Worm (Caenorhabditis elegans) whole organism, L3 larva: ENCODE measurements around the gene sru-2.

Source experiments
- R02D3.7 ChIP-seq: fragments of 150-350 bp; optimal IDR thresholded peaks from 2 replicates; lab custom pipeline; 2014; ENCODE audit warnings: missing biosample characterization, missing genetic modification characterization
- ZK546.5 ChIP-seq: sonication (generic microtip); optimal IDR thresholded peaks from 2 replicates; lab custom pipeline; 2017; ENCODE audit warnings: missing biosample characterization, missing genetic modification characterization
- aly-2 ChIP-seq: fragments of 150-350 bp; optimal IDR thresholded peaks from 2 replicates; lab custom pipeline; 2014; ENCODE audit warnings: missing biosample characterization, missing genetic modification characterization
- ama-1 ChIP-seq: fragments of 150-350 bp; optimal IDR thresholded peaks from 2 replicates; lab custom pipeline; 2018
- ceh-28 ChIP-seq: fragments of 150-350 bp; optimal IDR thresholded peaks from 2 replicates; lab custom pipeline; 2014; ENCODE audit warnings: missing biosample characterization, missing genetic modification reagents, missing genetic modification characterization
- ceh-82 ChIP-seq: fragments of 150-350 bp; optimal IDR thresholded peaks from 2 replicates; lab custom pipeline; 2014; ENCODE audit warnings: missing biosample characterization, missing genetic modification characterization
- ceh-9 ChIP-seq: sonication (generic microtip); optimal IDR thresholded peaks from 2 replicates; lab custom pipeline; 2018; ENCODE audit warnings: missing biosample characterization, missing genetic modification characterization
- daf-12 ChIP-seq: fragments of 150-350 bp; optimal IDR thresholded peaks from 2 replicates; lab custom pipeline; 2014; ENCODE audit warnings: missing biosample characterization, missing genetic modification reagents, missing genetic modification characterization
- egl-27 ChIP-seq: sonication (generic microtip); optimal IDR thresholded peaks from 4 replicates; lab custom pipeline; 2017; ENCODE audit warnings: missing biosample characterization, missing genetic modification reagents, missing genetic modification characterization
- egl-5 ChIP-seq: fragments of 150-350 bp; optimal IDR thresholded peaks from 2 replicates; lab custom pipeline; 2017; ENCODE audit warnings: missing biosample characterization, missing genetic modification reagents, missing genetic modification characterization, inconsistent platforms
- elt-1 ChIP-seq: fragments of 150-350 bp; optimal IDR thresholded peaks from 2 replicates; lab custom pipeline; 2014; ENCODE audit warnings: missing biosample characterization, missing genetic modification characterization
- elt-2 ChIP-seq: sonication (generic microtip); optimal IDR thresholded peaks from 2 replicates; lab custom pipeline; 2016; ENCODE audit warnings: missing genetic modification reagents, mild to moderate bottlenecking, missing genetic modification characterization, missing compliant biosample characterization
- elt-3 ChIP-seq, 3 experiments: fragments of 150-350 bp in 1 of 3; sonication (generic microtip) in 2 of 3; optimal IDR thresholded peaks; 2 replicates in 2 of 3; 4 replicates in 1 of 3; lab custom pipeline; 2014 to 2017; ENCODE audit warnings: missing biosample characterization in 3 of 3, missing genetic modification characterization in 3 of 3
- eor-1 ChIP-seq, 2 experiments: fragments of 150-350 bp; optimal IDR thresholded peaks; 2 replicates each; lab custom pipeline; 2014 to 2018; ENCODE audit warnings: missing biosample characterization in 2 of 2, missing genetic modification characterization in 2 of 2
- fkh-10 ChIP-seq: sonication (generic microtip); optimal IDR thresholded peaks from 2 replicates; lab custom pipeline; 2017; ENCODE audit warnings: missing biosample characterization, missing genetic modification reagents, missing genetic modification characterization
- fkh-2 ChIP-seq: fragments of 150-350 bp; optimal IDR thresholded peaks from 2 replicates; lab custom pipeline; 2014; ENCODE audit warnings: missing biosample characterization, missing genetic modification reagents, missing genetic modification characterization
- fos-1 ChIP-seq: fragments of 150-350 bp; optimal IDR thresholded peaks from 2 replicates; lab custom pipeline; 2014; ENCODE audit warnings: missing biosample characterization, missing genetic modification characterization
- hmg-11 ChIP-seq: sonication (generic microtip); optimal IDR thresholded peaks from 2 replicates; lab custom pipeline; 2016; ENCODE audit warnings: missing genetic modification characterization, missing compliant biosample characterization
- jun-1 ChIP-seq: fragments of 150-350 bp; optimal IDR thresholded peaks from 2 replicates; lab custom pipeline; 2014; ENCODE audit warnings: missing biosample characterization, missing genetic modification reagents, missing genetic modification characterization
- lin-15B ChIP-seq: fragments of 150-350 bp; optimal IDR thresholded peaks from 2 replicates; lab custom pipeline; 2014; ENCODE audit warnings: missing biosample characterization, missing genetic modification characterization
- lin-39 ChIP-seq: fragments of 150-350 bp; optimal IDR thresholded peaks from 2 replicates; lab custom pipeline; 2018; ENCODE audit warnings: missing biosample characterization, missing genetic modification reagents, missing genetic modification characterization
- lsy-12 ChIP-seq: sonication (generic microtip); optimal IDR thresholded peaks from 2 replicates; lab custom pipeline; 2016; ENCODE audit warnings: mild to moderate bottlenecking, missing genetic modification characterization, missing compliant biosample characterization
- mdl-1 ChIP-seq: fragments of 150-350 bp; optimal IDR thresholded peaks from 2 replicates; lab custom pipeline; 2014; ENCODE audit warnings: missing biosample characterization, missing genetic modification characterization
- mml-1 ChIP-seq: fragments of 150-350 bp; sonication (generic microtip); optimal IDR thresholded peaks from 3 replicates; lab custom pipeline; 2014; ENCODE audit warnings: missing biosample characterization, missing genetic modification characterization
- nfya-1 ChIP-seq: sonication (generic microtip); optimal IDR thresholded peaks from 2 replicates; lab custom pipeline; 2017; ENCODE audit warnings: missing genetic modification characterization, mild to moderate bottlenecking, missing compliant biosample characterization, antibody characterized with exemption, moderate library complexity; ENCODE audit not compliant: insufficient read depth
- nhr-12 ChIP-seq: fragments of 150-350 bp; optimal IDR thresholded peaks from 2 replicates; lab custom pipeline; 2014; ENCODE audit warnings: missing biosample characterization, missing genetic modification characterization
- nhr-23 ChIP-seq: fragments of 150-350 bp; optimal IDR thresholded peaks from 2 replicates; lab custom pipeline; 2014; ENCODE audit warnings: missing biosample characterization, missing genetic modification reagents, missing genetic modification characterization
- nhr-237 ChIP-seq: fragments of 150-350 bp; optimal IDR thresholded peaks from 2 replicates; lab custom pipeline; 2014; ENCODE audit warnings: missing biosample characterization, missing genetic modification characterization
- nhr-25 ChIP-seq: sonication (generic microtip); optimal IDR thresholded peaks from 2 replicates; lab custom pipeline; 2017; ENCODE audit warnings: missing biosample characterization, missing genetic modification characterization
- nhr-28 ChIP-seq: fragments of 150-350 bp; optimal IDR thresholded peaks from 2 replicates; lab custom pipeline; 2014; ENCODE audit warnings: missing biosample characterization, missing genetic modification characterization
- nhr-43 ChIP-seq: sonication (generic microtip); optimal IDR thresholded peaks from 2 replicates; lab custom pipeline; 2016; ENCODE audit warnings: mild to moderate bottlenecking, missing genetic modification characterization, missing compliant biosample characterization; ENCODE audit not compliant: poor library complexity, severe bottlenecking
- nhr-67 ChIP-seq: fragments of 150-350 bp; optimal IDR thresholded peaks from 2 replicates; lab custom pipeline; 2014; ENCODE audit warnings: missing biosample characterization, missing genetic modification characterization
- nhr-76 ChIP-seq: fragments of 150-350 bp; sonication (generic microtip); optimal IDR thresholded peaks from 5 replicates; lab custom pipeline; 2014; ENCODE audit warnings: missing biosample characterization, missing genetic modification characterization
- pha-4 ChIP-seq: fragments of 150-350 bp; optimal IDR thresholded peaks from 2 replicates; lab custom pipeline; 2014; ENCODE audit warnings: missing biosample characterization, missing genetic modification reagents, missing genetic modification characterization
- pqm-1 ChIP-seq: fragments of 150-350 bp; optimal IDR thresholded peaks from 2 replicates; lab custom pipeline; 2017; ENCODE audit warnings: missing biosample characterization, missing genetic modification characterization, inconsistent platforms
- sea-2 ChIP-seq: fragments of 150-350 bp; sonication (generic microtip); optimal IDR thresholded peaks from 4 replicates; lab custom pipeline; 2014; ENCODE audit warnings: missing biosample characterization, missing genetic modification reagents, missing genetic modification characterization
- skn-1 ChIP-seq: fragments of 150-350 bp; optimal IDR thresholded peaks from 2 replicates; lab custom pipeline; 2014; ENCODE audit warnings: missing biosample characterization, missing genetic modification characterization
- snpc-4 ChIP-seq: fragments of 150-350 bp; optimal IDR thresholded peaks from 2 replicates; lab custom pipeline; 2014; ENCODE audit warnings: missing biosample characterization, missing genetic modification characterization
- tbx-2 ChIP-seq: sonication (generic microtip); optimal IDR thresholded peaks from 2 replicates; lab custom pipeline; 2016; ENCODE audit warnings: mild to moderate bottlenecking, missing genetic modification characterization, missing compliant biosample characterization
- unc-39 ChIP-seq: sonication (generic microtip); optimal IDR thresholded peaks from 4 replicates; lab custom pipeline; 2017; ENCODE audit warnings: missing biosample characterization, missing genetic modification characterization
- unc-62 ChIP-seq: fragments of 150-350 bp; sonication (generic microtip); optimal IDR thresholded peaks from 4 replicates; lab custom pipeline; 2014; ENCODE audit warnings: missing biosample characterization, missing genetic modification reagents, missing genetic modification characterization
- zag-1 ChIP-seq: fragments of 150-350 bp; optimal IDR thresholded peaks from 2 replicates; lab custom pipeline; 2014; ENCODE audit warnings: missing biosample characterization, missing genetic modification characterization
- ztf-11 ChIP-seq: fragments of 150-350 bp; optimal IDR thresholded peaks from 2 replicates; lab custom pipeline; 2014; ENCODE audit warnings: missing biosample characterization, missing genetic modification characterization
- ztf-4 ChIP-seq: fragments of 150-350 bp; optimal IDR thresholded peaks from 2 replicates; lab custom pipeline; 2014; ENCODE audit warnings: missing biosample characterization, missing genetic modification characterization

The sru-2 gene

DNA sequence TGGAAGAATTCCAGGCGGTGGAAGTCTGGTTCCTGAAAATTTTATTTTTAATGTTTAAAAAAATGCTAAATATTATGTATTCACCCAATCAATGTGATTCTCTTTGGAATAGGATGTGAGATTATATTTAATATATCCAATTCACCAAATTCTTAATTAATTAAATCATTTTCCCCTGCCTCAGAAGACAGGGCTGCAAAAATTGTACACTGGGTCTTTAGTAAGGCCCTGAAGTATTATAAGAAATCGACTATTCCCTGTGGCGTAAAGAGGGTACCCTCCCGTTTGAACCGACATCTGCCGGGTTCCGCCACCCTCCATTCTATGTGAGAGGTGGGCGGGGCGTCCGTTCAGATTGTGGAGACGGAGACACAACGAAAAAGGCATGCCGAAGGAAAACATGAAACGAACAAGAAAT is 25.2 kb downstream of the sru-2 start (continued):
- TF ChIP-seq nhr-25 (tag; lab: Kevin White, UChicago): peak; percentile 92
- TF ChIP-seq tbx-2 (tag; lab: Kevin White, UChicago): peak; percentile 68
- no peak for TF ChIP-seq eor-1 (tag; optimal IDR thresholded peaks at IDR 0.05; lab: Kevin White, UChicago)
- no peak for TF ChIP-seq aly-2 (tag; lab: Kevin White, UChicago)
- TF ChIP-seq mdl-1 (tag; lab: Kevin White, UChicago): peak; percentile 47
- peak; percentile 28 for TF ChIP-seq jun-1 (tag; lab: Kevin White, UChicago)
- no peak for TF ChIP-seq sea-2
- no peak for TF ChIP-seq ztf-11 (tag; lab: Kevin White, UChicago)
- no peak for TF ChIP-seq fkh-2

DNA sequence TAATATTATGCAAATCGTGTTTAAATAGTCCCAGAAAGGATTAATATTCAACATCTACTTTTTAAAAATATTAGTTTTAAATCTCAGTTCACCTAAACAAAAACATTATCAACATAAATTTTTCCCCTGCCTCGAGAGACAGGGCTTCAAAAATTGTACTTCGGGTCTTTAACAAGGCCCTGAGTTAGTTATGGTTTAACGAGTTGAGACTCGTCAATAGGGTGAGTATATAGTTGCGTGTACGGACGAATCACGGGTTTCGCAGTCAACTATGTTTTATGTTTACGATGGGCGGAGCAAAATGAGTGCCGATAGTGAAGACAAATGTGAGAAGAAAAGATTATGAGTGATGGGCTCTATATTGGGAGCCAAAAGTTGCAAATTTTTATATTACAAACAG is 25.6 kb downstream of the sru-2 start:
- TF ChIP-seq sea-2 (no peak), pqm-1 (peak; percentile 40), pha-4 (tag; lab: Kevin White, UChicago) (peak; percentile 23), tbx-2 (tag; lab: Kevin White, UChicago) (no peak), snpc-4 (tag; lab: Kevin White, UChicago) (peak; percentile 67), elt-2 (tag; lab: Kevin White, UChicago) (peak; percentile 43)

- TF ChIP-seq lin-39 (tag; lab: Kevin White, UChicago): no peak
- TF ChIP-seq nhr-12 (tag; lab: Kevin White, UChicago): no peak
- no peak for TF ChIP-seq daf-12
- no peak for TF ChIP-seq unc-39 (tag; lab: Kevin White, UChicago)
- no peak for TF ChIP-seq sea-2
- no peak for TF ChIP-seq snpc-4 (tag; lab: Kevin White, UChicago)
- no peak for TF ChIP-seq fos-1
- TF ChIP-seq nhr-43: no peak
- TF ChIP-seq ceh-82 (tag; lab: Kevin White, UChicago): no peak
- no peak for TF ChIP-seq pha-4 (tag; lab: Kevin White, UChicago)
- TF ChIP-seq ztf-4: no peak
- TF ChIP-seq hmg-11: no peak
- TF ChIP-seq nhr-28 (tag; lab: Kevin White, UChicago): no peak
- no peak for TF ChIP-seq nhr-23 (tag; lab: Kevin White, UChicago)
Observed at ce11 chrIV:9512836-9513235, 26.8 kb downstream of the sru-2 start, which contains the start of gene C33A12.3. Gene C33A12.3 (minus strand): TSS chrIV:9513002.

ce11 chrIV:9513360-9513777 is 27.3 kb downstream of the sru-2 start:
- TF ChIP-seq sea-2: no peak
- TF ChIP-seq ceh-82 (tag; lab: Kevin White, UChicago): no peak
- peak; percentile 64 for TF ChIP-seq nhr-23 (tag; lab: Kevin White, UChicago)
- TF ChIP-seq eor-1 (tag; optimal IDR thresholded peaks at IDR 0.05; lab: Kevin White, UChicago): no peak
- TF ChIP-seq jun-1 (tag; lab: Kevin White, UChicago): no peak
- TF ChIP-seq ztf-4: no peak
- no peak for TF ChIP-seq nhr-28 (tag; lab: Kevin White, UChicago)
- peak; percentile 59 for TF ChIP-seq nhr-25 (tag; lab: Kevin White, UChicago)
- no peak for TF ChIP-seq ceh-9 (tag; lab: Kevin White, UChicago)
- no peak for TF ChIP-seq lsy-12 (tag; lab: Kevin White, UChicago)
- peak; percentile 57 for TF ChIP-seq pqm-1
- no peak for TF ChIP-seq fkh-2
- no peak for TF ChIP-seq R02D3.7 (tag; lab: Kevin White, UChicago)
- TF ChIP-seq mml-1 (tag; lab: Kevin White, UChicago): no peak
- peak; percentile 60 for TF ChIP-seq snpc-4 (tag; lab: Kevin White, UChicago)
- TF ChIP-seq ztf-11 (tag; lab: Kevin White, UChicago): no peak
- TF ChIP-seq ZK546.5: no peak
- TF ChIP-seq elt-2 (tag; lab: Kevin White, UChicago): peak; percentile 78
- no peak for TF ChIP-seq nhr-237 (tag; lab: Kevin White, UChicago)
- TF ChIP-seq egl-27 (tag; lab: Kevin White, UChicago): no peak
- no peak for TF ChIP-seq egl-5 (tag; lab: Kevin White, UChicago)
- TF ChIP-seq daf-12: no peak
- no peak for TF ChIP-seq nhr-67 (tag; lab: Kevin White, UChicago)
- peak; percentile 10 for TF ChIP-seq nfya-1 (tag; lab: Kevin White, UChicago)
- no peak for TF ChIP-seq elt-3 (tag; optimal IDR thresholded peaks at IDR 0.05; lab: Kevin White, UChicago)
- TF ChIP-seq fos-1: no peak
- peak; percentile 45 for TF ChIP-seq ceh-28
- no peak for TF ChIP-seq zag-1 (tag; lab: Kevin White, UChicago)
- peak; percentile 79 for TF ChIP-seq pha-4 (tag; lab: Kevin White, UChicago)
- TF ChIP-seq lin-15B (tag; lab: Kevin White, UChicago): no peak
- no peak for TF ChIP-seq nhr-76 (tag; lab: Kevin White, UChicago)
- TF ChIP-seq unc-39 (tag; lab: Kevin White, UChicago): no peak
- peak; percentile 64 for TF ChIP-seq nhr-43
- peak; percentile 31 for TF ChIP-seq ama-1 (lab: Kevin White, UChicago)
- TF ChIP-seq hmg-11: peak; percentile 39
- TF ChIP-seq elt-1: no peak
- TF ChIP-seq fkh-10 (GFP tag; lab: Kevin White, UChicago): no peak
- TF ChIP-seq tbx-2 (tag; lab: Kevin White, UChicago): no peak
- TF ChIP-seq skn-1 (tag; lab: Kevin White, UChicago): no peak
- TF ChIP-seq unc-62 (GFP tag; lab: Kevin White, UChicago): no peak
- no peak for TF ChIP-seq nhr-12 (tag; lab: Kevin White, UChicago)
- no peak for TF ChIP-seq aly-2 (tag; lab: Kevin White, UChicago)
